Worm (Caenorhabditis elegans): Measurements from ENCODE around the gene scb-1.

- TF ChIP-seq unc-62 (GFP tag; optimal IDR thresholded peaks at IDR 0.05) (no peak), ama-1 (optimal IDR thresholded peaks at IDR 0.05) (no peak), ama-1 (GFP tag; optimal IDR thresholded peaks at IDR 0.05) (no peak), aptf-3 (GFP tag; IDR thresholded peaks at IDR 0.05) (no peak), Y53G8AR.9 (GFP tag; conservative IDR thresholded peaks at IDR 0.05) (no peak), bed-1 (GFP tag; IDR thresholded peaks at IDR 0.05) (no peak)
These were observed 32.8 kb upstream of the scb-1 start, which contains the start of gene srg-39 for ce11 chrV:11152333-11152732.

Data from whole organism, young adult.